Worm (Caenorhabditis elegans) whole organism, L4 larva: Measurements from ENCODE around the gene mrck-1.
A peak's percentile ranks its signal among the peaks of the same experiment; 100 is the strongest.

Source experiments
- D1046.2 ChIP-seq: fragments of 200-800 bp; sonication (Bioruptor generic); IDR thresholded peaks from 2 replicates; pipeline ENCODE4 v1.3.6; 2022; ENCODE audit warnings: missing genetic modification characterization, missing compliant biosample characterization
- F26F4.8 ChIP-seq: fragments of 200-800 bp; sonication (Bioruptor generic); conservative IDR thresholded peaks from 2 replicates; pipeline ENCODE4 v1.3.6; 2022; ENCODE audit warnings: missing genetic modification characterization, missing compliant biosample characterization
- F37D6.2 ChIP-seq: sonication (generic microtip); optimal IDR thresholded peaks from 2 replicates; lab custom pipeline; 2016; ENCODE audit warnings: mild to moderate bottlenecking, missing genetic modification characterization, missing compliant biosample characterization
- F44E2.7 ChIP-seq: fragments of 200-800 bp; sonication (Bioruptor generic); IDR thresholded peaks from 2 replicates; pipeline ENCODE4 v2.1.2; 2022; ENCODE audit warnings: missing genetic modification characterization, missing compliant biosample characterization
- F49E8.2 ChIP-seq: sonication (generic microtip); optimal IDR thresholded peaks from 2 replicates; lab custom pipeline; 2016; ENCODE audit warnings: missing compliant biosample characterization, mild to moderate bottlenecking, missing genetic modification characterization, borderline replicate concordance
- T26A8.4 ChIP-seq: fragments of 200-800 bp; sonication (Bioruptor generic); IDR thresholded peaks from 2 replicates; pipeline ENCODE4 v1.3.6; 2022; ENCODE audit warnings: missing genetic modification characterization, missing compliant biosample characterization
- Y5F2A.4 ChIP-seq: fragments of 200-800 bp; sonication (Bioruptor generic); optimal IDR thresholded peaks from 2 replicates; lab custom pipeline; 2018; ENCODE audit warnings: mild to moderate bottlenecking, missing genetic modification characterization, missing compliant biosample characterization
- ZK337.2 ChIP-seq: fragments of 200-800 bp; sonication (Bioruptor generic); IDR thresholded peaks from 2 replicates; pipeline ENCODE4 v1.3.6; 2022; ENCODE audit warnings: missing genetic modification reagents, missing genetic modification characterization, missing compliant biosample characterization
- aha-1 ChIP-seq: fragments of 150-350 bp; peaks from one replicate; lab custom pipeline; 2014; ENCODE audit warnings: missing biosample characterization, missing genetic modification characterization
- ama-1 ChIP-seq: fragments of 150-350 bp; optimal IDR thresholded peaks from 2 replicates; lab custom pipeline; 2014; ENCODE audit warnings: inconsistent platforms, mixed read lengths
- ceh-20 ChIP-seq: fragments of 200-800 bp; sonication (Bioruptor generic); IDR thresholded peaks from 2 replicates; pipeline ENCODE4 v1.3.6; 2022; ENCODE audit warnings: missing genetic modification reagents, missing genetic modification characterization, missing compliant biosample characterization
- ceh-28 ChIP-seq: fragments of 150-350 bp; optimal IDR thresholded peaks from 2 replicates; lab custom pipeline; 2014; ENCODE audit warnings: missing biosample characterization, missing genetic modification reagents, missing genetic modification characterization
- ceh-62 ChIP-seq: sonication (generic microtip); optimal IDR thresholded peaks from 2 replicates; lab custom pipeline; 2017; ENCODE audit warnings: missing biosample characterization, missing genetic modification characterization
- ces-1 ChIP-seq: fragments of 150-350 bp; sonication (generic microtip); optimal IDR thresholded peaks from 4 replicates; lab custom pipeline; 2014; ENCODE audit warnings: missing biosample characterization, missing genetic modification reagents, missing genetic modification characterization
- cey-2 ChIP-seq: sonication (generic microtip); optimal IDR thresholded peaks from 3 replicates; lab custom pipeline; 2017; ENCODE audit warnings: missing genetic modification characterization, mild to moderate bottlenecking, missing compliant biosample characterization, antibody characterized with exemption, borderline replicate concordance; ENCODE audit not compliant: insufficient read depth
- ctbp-1 ChIP-seq: fragments of 200-800 bp; sonication (Bioruptor generic); IDR thresholded peaks from 2 replicates; pipeline ENCODE4 v1.3.6; 2022; ENCODE audit warnings: missing genetic modification reagents, missing genetic modification characterization, missing compliant biosample characterization
- daf-19 ChIP-seq: fragments of 200-800 bp; sonication (Bioruptor generic); conservative IDR thresholded peaks from 2 replicates; pipeline ENCODE4 v1.3.6; 2022; ENCODE audit warnings: missing genetic modification characterization, missing compliant biosample characterization
- dmd-6 ChIP-seq: fragments of 200-800 bp; sonication (Bioruptor generic); IDR thresholded peaks from 2 replicates; pipeline ENCODE4 v1.3.6; 2022; ENCODE audit warnings: missing genetic modification reagents, missing genetic modification characterization, missing compliant biosample characterization
- dmd-9 ChIP-seq: fragments of 200-800 bp; sonication (Bioruptor generic); IDR thresholded peaks from 2 replicates; pipeline ENCODE4 v1.3.6; 2022; ENCODE audit warnings: missing genetic modification reagents, missing genetic modification characterization, missing compliant biosample characterization
- dve-1 ChIP-seq: sonication (generic microtip); optimal IDR thresholded peaks from 2 replicates; lab custom pipeline; 2017; ENCODE audit warnings: antibody characterized with exemption, mild to moderate bottlenecking, missing genetic modification characterization, missing compliant biosample characterization; ENCODE audit not compliant: insufficient read depth
- egl-27 ChIP-seq: sonication (generic microtip); optimal IDR thresholded peaks from 3 replicates; lab custom pipeline; 2017; ENCODE audit warnings: missing biosample characterization, missing genetic modification reagents, missing genetic modification characterization
- fkh-10 ChIP-seq: fragments of 150-350 bp; optimal IDR thresholded peaks from 2 replicates; lab custom pipeline; 2014; ENCODE audit warnings: missing biosample characterization, missing genetic modification reagents, missing genetic modification characterization
- hif-1 ChIP-seq, 2 experiments: sonication (generic microtip); optimal IDR thresholded peaks; 2 replicates each; lab custom pipeline; 2016 to 2017; ENCODE audit warnings: missing compliant biosample characterization in 2 of 2, missing genetic modification characterization in 2 of 2, missing genetic modification reagents in 2 of 2, missing genotype in 2 of 2, mild to moderate bottlenecking in 1 of 2
- hlh-11 ChIP-seq: fragments of 200-800 bp; sonication (Bioruptor generic); optimal IDR thresholded peaks from 2 replicates; lab custom pipeline; 2018; ENCODE audit warnings: mild to moderate bottlenecking, missing genetic modification characterization, missing compliant biosample characterization
- hlh-30 ChIP-seq: sonication (generic microtip); optimal IDR thresholded peaks from 2 replicates; lab custom pipeline; 2017; ENCODE audit warnings: antibody characterized with exemption, mild to moderate bottlenecking, missing genetic modification characterization, missing compliant biosample characterization; ENCODE audit not compliant: insufficient read depth
- lin-13 ChIP-seq: fragments of 150-350 bp; optimal IDR thresholded peaks from 2 replicates; lab custom pipeline; 2014; ENCODE audit warnings: missing biosample characterization, missing genetic modification reagents, missing genetic modification characterization
- lin-29 ChIP-seq: fragments of 200-800 bp; sonication (Bioruptor generic); IDR thresholded peaks from 2 replicates; pipeline ENCODE4 v1.3.6; 2022; ENCODE audit warnings: missing genetic modification reagents, missing genetic modification characterization, missing compliant biosample characterization
- lsy-2 ChIP-seq, 2 experiments: fragments of 150-350 bp in 1 of 2; sonication (generic microtip) in 1 of 2; optimal IDR thresholded peaks; 2 replicates each; lab custom pipeline; 2014 to 2017; ENCODE audit warnings: missing biosample characterization in 2 of 2, missing genetic modification characterization in 2 of 2
- mes-2 ChIP-seq: sonication (generic microtip); optimal IDR thresholded peaks from 2 replicates; lab custom pipeline; 2016; ENCODE audit warnings: missing genotype, mild to moderate bottlenecking, missing genetic modification characterization, missing compliant biosample characterization; ENCODE audit not compliant: poor library complexity, severe bottlenecking
- mxl-2 ChIP-seq: fragments of 200-800 bp; sonication (Bioruptor generic); conservative IDR thresholded peaks from 2 replicates; pipeline ENCODE4 v1.3.6; 2022; ENCODE audit warnings: missing genetic modification reagents, missing genetic modification characterization, missing compliant biosample characterization
- mxl-3 ChIP-seq: fragments of 200-800 bp; sonication (Bioruptor generic); optimal IDR thresholded peaks from 2 replicates; lab custom pipeline; 2018; ENCODE audit warnings: mild to moderate bottlenecking, missing genetic modification characterization, missing compliant biosample characterization
- nhr-111 ChIP-seq: fragments of 200-800 bp; sonication (Bioruptor generic); optimal IDR thresholded peaks from 2 replicates; lab custom pipeline; 2018; ENCODE audit warnings: mild to moderate bottlenecking, missing genetic modification characterization, missing compliant biosample characterization
- nhr-25 ChIP-seq: sonication (generic microtip); optimal IDR thresholded peaks from 2 replicates; lab custom pipeline; 2017; ENCODE audit warnings: missing genetic modification characterization, mild to moderate bottlenecking, missing compliant biosample characterization, antibody characterized with exemption, moderate library complexity, borderline replicate concordance; ENCODE audit not compliant: insufficient read depth
- nhr-28 ChIP-seq: fragments of 150-350 bp; optimal IDR thresholded peaks from 2 replicates; lab custom pipeline; 2014; ENCODE audit warnings: missing biosample characterization, missing genetic modification characterization
- nhr-42 ChIP-seq: fragments of 200-800 bp; sonication (Bioruptor generic); IDR thresholded peaks from 2 replicates; pipeline ENCODE4 v1.3.6; 2022; ENCODE audit warnings: missing genetic modification characterization, missing compliant biosample characterization
- nhr-48 ChIP-seq: sonication (generic microtip); optimal IDR thresholded peaks from 2 replicates; lab custom pipeline; 2016; ENCODE audit warnings: mild to moderate bottlenecking, missing genetic modification characterization, missing compliant biosample characterization
- php-3 ChIP-seq: fragments of 200-800 bp; sonication (Bioruptor generic); IDR thresholded peaks from 2 replicates; pipeline ENCODE4 v1.3.6; 2022; ENCODE audit warnings: missing genetic modification reagents, missing genetic modification characterization, missing compliant biosample characterization
- sdz-12 ChIP-seq: fragments of 200-800 bp; sonication (Bioruptor generic); optimal IDR thresholded peaks from 2 replicates; lab custom pipeline; 2018; ENCODE audit warnings: mild to moderate bottlenecking, missing genetic modification characterization, missing compliant biosample characterization
- set-16 ChIP-seq: fragments of 200-800 bp; sonication (Bioruptor generic); IDR thresholded peaks from 2 replicates; pipeline ENCODE4 v1.3.6; 2022; ENCODE audit warnings: missing genetic modification reagents, missing genetic modification characterization, missing compliant biosample characterization
- skn-1 ChIP-seq: fragments of 150-350 bp; optimal IDR thresholded peaks from 2 replicates; lab custom pipeline; 2014; ENCODE audit warnings: missing biosample characterization, missing genetic modification characterization
- snpc-1.2 ChIP-seq: fragments of 200-800 bp; sonication (Bioruptor generic); IDR thresholded peaks from 2 replicates; pipeline ENCODE4 v1.3.6; 2022; ENCODE audit warnings: missing genetic modification reagents, missing genetic modification characterization, missing compliant biosample characterization
- tra-1 ChIP-seq: fragments of 200-800 bp; sonication (Bioruptor generic); IDR thresholded peaks from 2 replicates; pipeline ENCODE4 v1.3.6; 2022; ENCODE audit warnings: missing genetic modification reagents, missing genetic modification characterization, missing compliant biosample characterization
- unc-130 ChIP-seq: sonication (generic microtip); optimal IDR thresholded peaks from 2 replicates; lab custom pipeline; 2016; ENCODE audit warnings: missing genetic modification reagents, missing genetic modification characterization, missing compliant biosample characterization
- unc-62 ChIP-seq, 3 experiments: fragments of 150-350 bp in 1 of 3; sonication (generic microtip); optimal IDR thresholded peaks in 2 of 3; peaks in 1 of 3; 1 replicate in 1 of 3; 2 replicates in 2 of 3; lab custom pipeline; 2014 to 2017; ENCODE audit warnings: missing biosample characterization in 3 of 3, missing genetic modification characterization in 3 of 3, missing genetic modification reagents in 3 of 3, missing genotype in 1 of 3
- vab-7 ChIP-seq: fragments of 200-800 bp; sonication (Bioruptor generic); IDR thresholded peaks from 2 replicates; pipeline ENCODE4 v1.3.6; 2022; ENCODE audit warnings: missing genetic modification reagents, missing genetic modification characterization, missing compliant biosample characterization
- zag-1 ChIP-seq: fragments of 150-350 bp; optimal IDR thresholded peaks from 2 replicates; lab custom pipeline; 2014; ENCODE audit warnings: missing biosample characterization, missing genetic modification characterization
- zfp-2 ChIP-seq: sonication (generic microtip); optimal IDR thresholded peaks from 2 replicates; lab custom pipeline; 2016; ENCODE audit warnings: mild to moderate bottlenecking, missing genetic modification characterization, missing compliant biosample characterization
- zip-2 ChIP-seq: fragments of 150-350 bp; optimal IDR thresholded peaks from 2 replicates; lab custom pipeline; 2014; ENCODE audit warnings: missing biosample characterization, missing genetic modification characterization
- ztf-11 ChIP-seq: fragments of 150-350 bp; optimal IDR thresholded peaks from 2 replicates; lab custom pipeline; 2014; ENCODE audit warnings: missing biosample characterization, missing genetic modification characterization
- ztf-7 ChIP-seq: fragments of 150-350 bp; optimal IDR thresholded peaks from 2 replicates; lab custom pipeline; 2014; ENCODE audit warnings: missing biosample characterization, missing genetic modification characterization

mrck-1 gene

ce11 chrV:6240735-6241134 is 26.4 kb downstream of the mrck-1 start (continued):
- TF ChIP-seq F37D6.2 (tag; lab: Kevin White, UChicago) (no peak), vab-7 (GFP tag; lab: Robert Waterston, UW) (no peak), nhr-48 (tag; lab: Kevin White, UChicago) (peak; percentile 97), set-16 (GFP tag; lab: Robert Waterston, UW) (no peak), mxl-3 (GFP tag; lab: Kevin White, UChicago) (peak; percentile 75), hlh-11 (tag; lab: Kevin White, UChicago) (peak; percentile 83), ztf-11 (tag; lab: Kevin White, UChicago) (no peak), ces-1 (no peak), hif-1 (tag; optimal IDR thresholded peaks at IDR 0.05; lab: Kevin White, UChicago) (peak in 1 of 2 experiments; percentile 50), php-3 (no peak), zip-2 (tag; lab: Kevin White, UChicago) (no peak), T26A8.4 (GFP tag; lab: Robert Waterston, UW) (peak; percentile 37; the same call in 1 of the 2 replicates), mes-2 (tag; lab: Kevin White, UChicago) (peak; percentile 11), hlh-30 (tag; lab: Kevin White, UChicago) (peak; percentile 70), lin-29 (GFP tag; lab: Robert Waterston, UW) (peak; percentile 52; the same call in 1 of the 2 replicates), ama-1 (no peak), unc-130 (GFP tag; lab: Kevin White, UChicago) (no peak), snpc-1.2 (GFP tag; lab: Robert Waterston, UW) (no peak), egl-27 (tag; lab: Kevin White, UChicago) (no peak), unc-62 (GFP tag; optimal IDR thresholded peaks at IDR 0.05 in 1 of 2; lab: Kevin White, UChicago) (peak in 1 of 2 experiments; percentile 59), unc-62 (tag; optimal IDR thresholded peaks at IDR 0.05; lab: Kevin White, UChicago) (no peak), lsy-2 (tag; optimal IDR thresholded peaks at IDR 0.05; lab: Kevin White, UChicago) (peak in 1 of 2 experiments; percentile 52), mxl-2 (GFP tag; lab: Robert Waterston, UW) (peak; percentile 95), dve-1 (tag; lab: Kevin White, UChicago) (peak; percentile 76), dmd-9 (no peak), zfp-2 (no peak), tra-1 (GFP tag; lab: Robert Waterston, UW) (peak; percentile 35; the same call in 1 of the 2 replicates), ceh-28 (tag; lab: Kevin White, UChicago) (no peak), nhr-111 (GFP tag; lab: Kevin White, UChicago) (no peak), nhr-42 (no peak), D1046.2 (no peak), Y5F2A.4 (no peak), lin-13 (no peak), sdz-12 (GFP tag; lab: Kevin White, UChicago) (no peak), ZK337.2 (GFP tag; lab: Robert Waterston, UW) (no peak), F44E2.7 (GFP tag; lab: Robert Waterston, UW) (no peak), nhr-25 (no peak), ceh-20 (GFP tag; lab: Robert Waterston, UW) (no peak), skn-1 (no peak), ctbp-1 (GFP tag; lab: Robert Waterston, UW) (no peak), fkh-10 (GFP tag; lab: Kevin White, UChicago) (no peak), dmd-6 (peak; percentile 97), ztf-7 (no peak), F49E8.2 (tag; lab: Kevin White, UChicago) (no peak), cey-2 (tag; lab: Kevin White, UChicago) (no peak), aha-1 (tag; lab: Kevin White, UChicago) (no peak), daf-19 (GFP tag; lab: Robert Waterston, UW) (no peak), zag-1 (tag; lab: Kevin White, UChicago) (no peak), nhr-28 (tag; lab: Kevin White, UChicago) (peak; percentile 46), ceh-62 (tag; lab: Kevin White, UChicago) (no peak), F26F4.8 (no peak)
